Worm (Caenorhabditis elegans): ENCODE data around the gene cyp-33E2.

ce11 chrIV:8658122-8658521 is 46.0 kb downstream of the cyp-33E2 start, which contains the start of gene C49C8.6:
- TF ChIP-seq lin-13 (tag; optimal IDR thresholded peaks at IDR 0.05): no peak
- no peak for TF ChIP-seq nhr-12 (tag; optimal IDR thresholded peaks at IDR 0.05)
- no peak for TF ChIP-seq pha-4 (tag; optimal IDR thresholded peaks at IDR 0.05)
- no peak for TF ChIP-seq M03D4.4 (tag; optimal IDR thresholded peaks at IDR 0.05)
- TF ChIP-seq ztf-11 (tag; optimal IDR thresholded peaks at IDR 0.05): no peak
- TF ChIP-seq nhr-28 (tag; optimal IDR thresholded peaks at IDR 0.05): no peak
- TF ChIP-seq nhr-237 (tag; optimal IDR thresholded peaks at IDR 0.05): no peak
- no peak for TF ChIP-seq nhr-76 (tag; optimal IDR thresholded peaks at IDR 0.05)
- TF ChIP-seq unc-62 (GFP tag; optimal IDR thresholded peaks at IDR 0.05): no peak
